Worm (Caenorhabditis elegans) whole organism, L3 larva: ENCODE data around the gene Y37D8A.3.

ENCODE experiments used
- R02D3.7 ChIP-seq: fragments of 150-350 bp; optimal IDR thresholded peaks from 2 replicates; lab custom pipeline; 2014; ENCODE audit warnings: missing biosample characterization, missing genetic modification characterization
- ama-1 ChIP-seq: fragments of 150-350 bp; optimal IDR thresholded peaks from 2 replicates; lab custom pipeline; 2018
- ceh-82 ChIP-seq: fragments of 150-350 bp; optimal IDR thresholded peaks from 2 replicates; lab custom pipeline; 2014; ENCODE audit warnings: missing biosample characterization, missing genetic modification characterization
- daf-12 ChIP-seq: fragments of 150-350 bp; optimal IDR thresholded peaks from 2 replicates; lab custom pipeline; 2014; ENCODE audit warnings: missing biosample characterization, missing genetic modification reagents, missing genetic modification characterization
- egl-27 ChIP-seq: sonication (generic microtip); optimal IDR thresholded peaks from 4 replicates; lab custom pipeline; 2017; ENCODE audit warnings: missing biosample characterization, missing genetic modification reagents, missing genetic modification characterization
- elt-2 ChIP-seq: sonication (generic microtip); optimal IDR thresholded peaks from 2 replicates; lab custom pipeline; 2016; ENCODE audit warnings: missing genetic modification reagents, mild to moderate bottlenecking, missing genetic modification characterization, missing compliant biosample characterization
- fkh-10 ChIP-seq: sonication (generic microtip); optimal IDR thresholded peaks from 2 replicates; lab custom pipeline; 2017; ENCODE audit warnings: missing biosample characterization, missing genetic modification reagents, missing genetic modification characterization
- fos-1 ChIP-seq: fragments of 150-350 bp; optimal IDR thresholded peaks from 2 replicates; lab custom pipeline; 2014; ENCODE audit warnings: missing biosample characterization, missing genetic modification characterization
- nhr-12 ChIP-seq: fragments of 150-350 bp; optimal IDR thresholded peaks from 2 replicates; lab custom pipeline; 2014; ENCODE audit warnings: missing biosample characterization, missing genetic modification characterization
- pha-4 ChIP-seq: fragments of 150-350 bp; optimal IDR thresholded peaks from 2 replicates; lab custom pipeline; 2014; ENCODE audit warnings: missing biosample characterization, missing genetic modification reagents, missing genetic modification characterization
- tbx-2 ChIP-seq: sonication (generic microtip); optimal IDR thresholded peaks from 2 replicates; lab custom pipeline; 2016; ENCODE audit warnings: mild to moderate bottlenecking, missing genetic modification characterization, missing compliant biosample characterization
- unc-39 ChIP-seq: sonication (generic microtip); optimal IDR thresholded peaks from 4 replicates; lab custom pipeline; 2017; ENCODE audit warnings: missing biosample characterization, missing genetic modification characterization
- unc-62 ChIP-seq: fragments of 150-350 bp; sonication (generic microtip); optimal IDR thresholded peaks from 4 replicates; lab custom pipeline; 2014; ENCODE audit warnings: missing biosample characterization, missing genetic modification reagents, missing genetic modification characterization

ce11 chrIII:12807726-12808125, 21.4 kb upstream of the Y37D8A.3 start, which contains the start of gene BE10.3:
- TF ChIP-seq daf-12 (no peak), pha-4 (tag; lab: Kevin White, UChicago) (no peak), fos-1 (tag; lab: Kevin White, UChicago) (no peak), unc-39 (tag; lab: Kevin White, UChicago) (no peak), fkh-10 (no peak), unc-62 (GFP tag; lab: Kevin White, UChicago) (no peak), ama-1 (lab: Kevin White, UChicago) (no peak), egl-27 (tag; lab: Kevin White, UChicago) (no peak), ceh-82 (no peak), nhr-12 (no peak), R02D3.7 (tag; lab: Kevin White, UChicago) (no peak), tbx-2 (tag; lab: Kevin White, UChicago) (no peak), elt-2 (tag; lab: Kevin White, UChicago) (no peak)
